Worm (Caenorhabditis elegans) whole organism, L3 larva: Measurements from ENCODE around the gene hmit-1.3.

ENCODE experiments used
- ceh-82 ChIP-seq: fragments of 150-350 bp; optimal IDR thresholded peaks from 2 replicates; lab custom pipeline; 2014; ENCODE audit warnings: missing biosample characterization, missing genetic modification characterization
- fkh-2 ChIP-seq: fragments of 150-350 bp; optimal IDR thresholded peaks from 2 replicates; lab custom pipeline; 2014; ENCODE audit warnings: missing biosample characterization, missing genetic modification reagents, missing genetic modification characterization
- fos-1 ChIP-seq: fragments of 150-350 bp; optimal IDR thresholded peaks from 2 replicates; lab custom pipeline; 2014; ENCODE audit warnings: missing biosample characterization, missing genetic modification characterization
- jun-1 ChIP-seq: fragments of 150-350 bp; optimal IDR thresholded peaks from 2 replicates; lab custom pipeline; 2014; ENCODE audit warnings: missing biosample characterization, missing genetic modification reagents, missing genetic modification characterization
- tbx-2 ChIP-seq: sonication (generic microtip); optimal IDR thresholded peaks from 2 replicates; lab custom pipeline; 2016; ENCODE audit warnings: mild to moderate bottlenecking, missing genetic modification characterization, missing compliant biosample characterization
- unc-62 ChIP-seq: fragments of 150-350 bp; sonication (generic microtip); optimal IDR thresholded peaks from 4 replicates; lab custom pipeline; 2014; ENCODE audit warnings: missing biosample characterization, missing genetic modification reagents, missing genetic modification characterization

ce11 chrIII:3475014-3475413 is 44.4 kb downstream of the hmit-1.3 start:
- TF ChIP-seq fos-1 (tag; lab: Kevin White, UChicago) = no peak
- no peak for TF ChIP-seq unc-62 (GFP tag; lab: Kevin White, UChicago)
- TF ChIP-seq fkh-2 = no peak
- TF ChIP-seq tbx-2 (tag; lab: Kevin White, UChicago) = no peak
- TF ChIP-seq jun-1 = no peak
- no peak for TF ChIP-seq ceh-82 (tag; lab: Kevin White, UChicago)
